Worm (Caenorhabditis elegans) whole organism, early embryonic: ENCODE measurements around the gene cyp-34A8.

Experiments used
- B0310.2 ChIP-seq: sonication (generic microtip); optimal IDR thresholded peaks from 2 replicates; lab custom pipeline; 2016; ENCODE audit warnings: mild to moderate bottlenecking, missing genetic modification characterization, missing compliant biosample characterization
- F13C5.2 ChIP-seq: sonication (generic microtip); optimal IDR thresholded peaks from 2 replicates; lab custom pipeline; 2017; ENCODE audit warnings: mild to moderate bottlenecking, missing genetic modification characterization, inconsistent platforms, missing compliant biosample characterization
- aly-1 ChIP-seq: sonication (generic microtip); optimal IDR thresholded peaks from 2 replicates; lab custom pipeline; 2016; ENCODE audit warnings: missing genetic modification characterization, missing compliant biosample characterization
- ama-1 ChIP-seq: fragments of 150-350 bp; optimal IDR thresholded peaks from 2 replicates; lab custom pipeline; 2014
- ceh-13 ChIP-seq: fragments of 200-800 bp; sonication (Bioruptor generic); optimal IDR thresholded peaks from 2 replicates; lab custom pipeline; 2018; ENCODE audit warnings: mild to moderate bottlenecking, missing genetic modification characterization, missing compliant biosample characterization
- ceh-36 ChIP-seq: sonication (generic microtip); optimal IDR thresholded peaks from 2 replicates; lab custom pipeline; 2016; ENCODE audit warnings: missing genetic modification characterization, inconsistent platforms, missing compliant biosample characterization
- ets-7 ChIP-seq: sonication (generic microtip); optimal IDR thresholded peaks from 2 replicates; lab custom pipeline; 2016; ENCODE audit warnings: missing genotype, missing genetic modification characterization, missing compliant biosample characterization
- flt-1 ChIP-seq: fragments of 200-800 bp; sonication (Bioruptor generic); IDR thresholded peaks from 2 replicates; pipeline ENCODE4 v1.3.6; 2022; ENCODE audit warnings: missing genetic modification characterization, missing compliant biosample characterization
- hmbx-1 ChIP-seq: sonication (generic microtip); optimal IDR thresholded peaks from 2 replicates; lab custom pipeline; 2016; ENCODE audit warnings: mild to moderate bottlenecking, missing genetic modification characterization, missing compliant biosample characterization
- hmg-4 ChIP-seq: fragments of 200-800 bp; sonication (Bioruptor generic); optimal IDR thresholded peaks from 2 replicates; lab custom pipeline; 2018; ENCODE audit warnings: mild to moderate bottlenecking, missing genetic modification characterization, missing compliant biosample characterization
- hnd-1 ChIP-seq: sonication (generic microtip); optimal IDR thresholded peaks from 2 replicates; lab custom pipeline; 2016; ENCODE audit warnings: missing genetic modification characterization, missing compliant biosample characterization
- pes-1 ChIP-seq: fragments of 200-800 bp; sonication (Bioruptor generic); IDR thresholded peaks from 2 replicates; pipeline ENCODE4 v1.3.6; 2022; ENCODE audit warnings: missing genetic modification reagents, missing genetic modification characterization, missing compliant biosample characterization
- scrt-1 ChIP-seq: fragments of 200-800 bp; sonication (Bioruptor generic); IDR thresholded peaks from 2 replicates; pipeline ENCODE4 v1.3.6; 2022; ENCODE audit warnings: missing genetic modification characterization, missing compliant biosample characterization
- sea-1 ChIP-seq: fragments of 200-800 bp; sonication (Bioruptor generic); conservative IDR thresholded peaks from 2 replicates; pipeline ENCODE4 v1.3.6; 2022; ENCODE audit warnings: missing genetic modification characterization, missing compliant biosample characterization
- tbx-11 ChIP-seq: fragments of 200-800 bp; sonication (Bioruptor generic); IDR thresholded peaks from 2 replicates; pipeline ENCODE4 v1.3.6; 2022; ENCODE audit warnings: missing genetic modification characterization, missing compliant biosample characterization
- tbx-37 ChIP-seq: fragments of 200-800 bp; sonication (Bioruptor generic); conservative IDR thresholded peaks from 2 replicates; pipeline ENCODE4 v1.3.6; 2022; ENCODE audit warnings: missing genetic modification reagents, missing genetic modification characterization, missing compliant biosample characterization
- tra-4 ChIP-seq: sonication (generic microtip); optimal IDR thresholded peaks from 2 replicates; lab custom pipeline; 2017; ENCODE audit warnings: missing genetic modification characterization, missing compliant biosample characterization

The cyp-34A8 gene

DNA sequence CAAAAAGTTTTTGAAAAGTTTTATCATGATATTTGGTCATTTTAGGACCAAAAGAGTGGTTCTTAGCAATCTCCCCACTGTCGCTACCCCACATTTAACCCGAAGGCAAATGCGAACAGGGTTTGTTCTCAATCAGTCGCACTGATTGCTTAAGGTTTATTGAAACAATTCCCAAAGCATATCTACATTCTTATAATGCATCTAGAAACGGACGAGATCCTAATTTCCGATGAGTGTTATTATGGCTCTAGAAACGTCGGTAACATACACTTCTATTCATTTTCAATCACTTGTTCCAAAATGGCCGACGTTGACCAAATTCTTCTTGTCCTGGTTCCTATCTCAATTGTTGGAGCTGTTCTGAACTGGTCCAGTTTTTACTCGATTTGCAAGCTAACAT, 46.0 kb downstream of the cyp-34A8 start, which contains the start of gene srx-65:
TSS of gene srx-65 (plus strand) at position 301 of the 400 bp plus-strand sequence.
- no peak for TF ChIP-seq scrt-1

DNA sequence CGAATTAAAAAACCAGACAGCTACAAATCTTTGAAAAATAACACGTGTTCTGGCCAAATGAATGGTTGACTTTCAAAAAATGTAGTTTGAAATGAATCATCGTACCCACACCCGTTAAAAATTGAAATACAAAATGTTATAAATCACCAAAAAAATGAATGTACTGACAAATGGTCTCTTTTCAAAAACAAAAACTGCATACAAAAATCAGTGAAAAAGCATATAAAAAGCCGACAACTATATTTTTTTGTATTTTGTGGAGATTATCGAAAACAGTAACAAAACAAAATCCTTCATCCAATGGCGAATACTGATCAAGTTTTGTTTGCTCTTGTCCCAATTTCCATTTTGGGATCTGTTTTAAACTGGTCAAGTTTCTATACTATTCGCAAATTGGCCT, 48.3 kb downstream of the cyp-34A8 start, which contains the start of gene srx-66:
TSS of gene srx-66 (plus strand) at position 301 of the 400 bp plus-strand sequence.
- TF ChIP-seq tbx-37 (GFP tag; lab: Robert Waterston, UW) (no peak), ets-7 (tag; lab: Kevin White, UChicago) (no peak), pes-1 (GFP tag; lab: Robert Waterston, UW) (no peak), aly-1 (no peak), tbx-11 (GFP tag; lab: Robert Waterston, UW) (no peak), tra-4 (no peak), ceh-36 (tag; lab: Kevin White, UChicago) (no peak), sea-1 (GFP tag; lab: Robert Waterston, UW) (no peak), hnd-1 (no peak), ceh-13 (no peak), hmbx-1 (tag; lab: Kevin White, UChicago) (no peak), ama-1 (lab: Kevin White, UChicago) (no peak), F13C5.2 (no peak), scrt-1 (no peak), B0310.2 (tag; lab: Kevin White, UChicago) (no peak), hmg-4 (GFP tag; lab: Kevin White, UChicago) (no peak), flt-1 (GFP tag; lab: Robert Waterston, UW) (no peak)

DNA sequence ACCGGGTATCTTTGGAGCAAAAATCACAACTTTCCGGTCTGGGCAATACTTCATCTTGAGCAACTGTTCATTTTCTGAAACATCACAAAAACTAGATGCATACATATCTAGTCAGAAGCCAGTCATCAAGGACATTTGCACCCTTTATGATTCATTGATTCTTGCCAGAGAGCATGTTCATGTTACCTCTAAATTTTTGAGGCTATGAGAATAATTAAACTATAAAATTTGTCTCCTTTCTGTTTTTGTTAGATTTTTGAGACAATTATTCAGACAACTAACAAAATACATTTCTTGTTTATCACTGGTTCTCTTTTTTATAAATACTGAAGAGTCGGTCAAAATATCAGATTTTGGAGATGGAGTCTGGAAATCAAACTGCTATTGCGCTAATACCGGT, 51.1 kb downstream of the cyp-34A8 start, which contains the start of gene srx-67:
TSS of gene srx-67 (plus strand) at position 301 of the 400 bp plus-strand sequence.
- no peak for TF ChIP-seq tra-4
- TF ChIP-seq tbx-11 (GFP tag; lab: Robert Waterston, UW) = no peak
- no peak for TF ChIP-seq sea-1 (GFP tag; lab: Robert Waterston, UW)
- no peak for TF ChIP-seq ets-7 (tag; lab: Kevin White, UChicago)
- no peak for TF ChIP-seq hmbx-1 (tag; lab: Kevin White, UChicago)
- TF ChIP-seq tbx-37 (GFP tag; lab: Robert Waterston, UW) = no peak
- TF ChIP-seq ama-1 (lab: Kevin White, UChicago) = no peak
- TF ChIP-seq B0310.2 (tag; lab: Kevin White, UChicago) = no peak
- TF ChIP-seq aly-1 = no peak
- TF ChIP-seq ceh-13 = no peak
- TF ChIP-seq scrt-1 = no peak
- no peak for TF ChIP-seq ceh-36 (tag; lab: Kevin White, UChicago)
